Worm (Caenorhabditis elegans): ENCODE data around the gene nhr-99.

DNA sequence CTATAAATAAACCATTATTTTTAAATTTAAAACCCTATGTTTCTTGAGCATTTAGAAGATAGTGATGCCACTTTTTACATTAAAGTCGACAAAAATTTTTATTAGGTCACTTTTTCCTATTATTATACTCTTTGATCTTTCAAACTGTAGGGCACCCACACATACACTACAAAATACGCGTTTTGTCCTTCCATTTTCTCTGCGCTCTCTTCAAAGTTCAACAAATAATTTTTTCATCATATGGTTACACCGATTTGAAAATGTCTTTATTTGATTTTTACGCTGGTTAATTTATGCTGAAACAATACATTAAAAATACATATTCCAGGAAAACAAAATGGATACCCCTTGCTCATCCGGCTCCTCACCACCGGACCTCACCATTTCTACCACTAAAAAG, 12.3 kb upstream of the nhr-99 start, which contains the start of gene nhr-202:
- TF ChIP-seq tlp-1 (tag; optimal IDR thresholded peaks at IDR 0.05) = no peak
- peak in 1 of 2 experiments; percentile 11 for TF ChIP-seq lin-35 (GFP tag; optimal IDR thresholded peaks at IDR 0.05)
- TF ChIP-seq tbx-2 (tag; optimal IDR thresholded peaks at IDR 0.05) = no peak

Measured in whole organism, L1 larva.